Worm (Caenorhabditis elegans) whole organism, L2 larva: ENCODE data around the gene kel-10.

Experiments
- C34F6.9 ChIP-seq: fragments of 150-350 bp; optimal IDR thresholded peaks from 2 replicates; lab custom pipeline; 2014; ENCODE audit warnings: missing biosample characterization, missing genetic modification characterization
- F13H6.1 ChIP-seq: sonication (generic microtip); optimal IDR thresholded peaks from 2 replicates; lab custom pipeline; 2016; ENCODE audit warnings: missing genetic modification characterization, missing compliant biosample characterization
- R02D3.7 ChIP-seq: fragments of 150-350 bp; optimal IDR thresholded peaks from 2 replicates; lab custom pipeline; 2014; ENCODE audit warnings: missing biosample characterization, missing genetic modification characterization
- Y55F3AM.14 ChIP-seq: fragments of 200-800 bp; sonication (Bioruptor generic); optimal IDR thresholded peaks from 2 replicates; lab custom pipeline; 2018; ENCODE audit warnings: mild to moderate bottlenecking, missing genetic modification characterization, missing compliant biosample characterization
- ZK546.5 ChIP-seq: sonication (generic microtip); optimal IDR thresholded peaks from 2 replicates; lab custom pipeline; 2017; ENCODE audit warnings: missing biosample characterization, missing genetic modification characterization
- alr-1 ChIP-seq: fragments of 150-350 bp; optimal IDR thresholded peaks from 2 replicates; lab custom pipeline; 2014; ENCODE audit warnings: missing biosample characterization, missing genetic modification characterization
- aly-2 ChIP-seq: fragments of 150-350 bp; optimal IDR thresholded peaks from 2 replicates; lab custom pipeline; 2014; ENCODE audit warnings: missing biosample characterization, missing genetic modification characterization
- ama-1 ChIP-seq: fragments of 150-350 bp; optimal IDR thresholded peaks from 2 replicates; lab custom pipeline; 2018; ENCODE audit warnings: inconsistent platforms
- blmp-1 ChIP-seq: sonication (generic microtip); optimal IDR thresholded peaks from 2 replicates; lab custom pipeline; 2017; ENCODE audit warnings: missing genetic modification characterization, mild to moderate bottlenecking, missing compliant biosample characterization, antibody characterized with exemption, moderate library complexity; ENCODE audit not compliant: insufficient read depth
- ceh-16 ChIP-seq: fragments of 150-350 bp; optimal IDR thresholded peaks from 2 replicates; lab custom pipeline; 2014; ENCODE audit warnings: missing biosample characterization, missing genetic modification characterization
- ceh-82 ChIP-seq: fragments of 150-350 bp; optimal IDR thresholded peaks from 2 replicates; lab custom pipeline; 2014; ENCODE audit warnings: missing biosample characterization, missing genetic modification characterization
- crh-2 ChIP-seq: sonication (generic microtip); optimal IDR thresholded peaks from 2 replicates; lab custom pipeline; 2017; ENCODE audit warnings: missing biosample characterization, missing genetic modification characterization
- dmd-4 ChIP-seq: sonication (generic microtip); optimal IDR thresholded peaks from 2 replicates; lab custom pipeline; 2017; ENCODE audit warnings: missing biosample characterization, missing genetic modification characterization
- elt-1 ChIP-seq: fragments of 150-350 bp; optimal IDR thresholded peaks from 2 replicates; lab custom pipeline; 2014; ENCODE audit warnings: missing biosample characterization, missing genetic modification characterization
- elt-3 ChIP-seq: sonication (generic microtip); optimal IDR thresholded peaks from 2 replicates; lab custom pipeline; 2017; ENCODE audit warnings: missing biosample characterization, missing genetic modification characterization
- fos-1 ChIP-seq: fragments of 150-350 bp; optimal IDR thresholded peaks from 2 replicates; lab custom pipeline; 2014; ENCODE audit warnings: missing biosample characterization, missing genetic modification characterization
- gmeb-1 ChIP-seq: fragments of 150-350 bp; optimal IDR thresholded peaks from 2 replicates; lab custom pipeline; 2014; ENCODE audit warnings: missing biosample characterization, missing genetic modification characterization
- lin-11 ChIP-seq: fragments of 150-350 bp; sonication (generic microtip); optimal IDR thresholded peaks from 2 replicates; lab custom pipeline; 2014; ENCODE audit warnings: missing biosample characterization, missing genetic modification characterization, inconsistent platforms, mixed read lengths
- lin-13 ChIP-seq: fragments of 150-350 bp; optimal IDR thresholded peaks from 2 replicates; lab custom pipeline; 2014; ENCODE audit warnings: missing biosample characterization, missing genetic modification reagents, missing genetic modification characterization
- lin-39 ChIP-seq: fragments of 150-350 bp; optimal IDR thresholded peaks from 2 replicates; lab custom pipeline; 2014; ENCODE audit warnings: missing biosample characterization, missing genetic modification reagents, missing genetic modification characterization
- lsy-2 ChIP-seq, 2 experiments: fragments of 150-350 bp in 1 of 2; sonication (generic microtip) in 1 of 2; optimal IDR thresholded peaks; 2 replicates each; lab custom pipeline; 2014 to 2017; ENCODE audit warnings: missing biosample characterization in 2 of 2, missing genetic modification characterization in 2 of 2
- mab-5 ChIP-seq: fragments of 150-350 bp; optimal IDR thresholded peaks from 2 replicates; lab custom pipeline; 2014; ENCODE audit warnings: missing biosample characterization, missing genetic modification characterization
- mbf-1 ChIP-seq: sonication (generic microtip); optimal IDR thresholded peaks from 2 replicates; lab custom pipeline; 2017; ENCODE audit warnings: missing biosample characterization, missing genetic modification characterization
- mdl-1 ChIP-seq, 2 experiments: fragments of 150-350 bp in 1 of 2; sonication (generic microtip) in 1 of 2; optimal IDR thresholded peaks; 2 replicates each; lab custom pipeline; 2017; ENCODE audit warnings: missing biosample characterization in 2 of 2, missing genetic modification characterization in 2 of 2
- nhr-10 ChIP-seq: sonication (generic microtip); optimal IDR thresholded peaks from 2 replicates; lab custom pipeline; 2017; ENCODE audit warnings: missing biosample characterization, missing genetic modification characterization
- nhr-11 ChIP-seq: fragments of 150-350 bp; optimal IDR thresholded peaks from 2 replicates; lab custom pipeline; 2014; ENCODE audit warnings: missing biosample characterization, missing genetic modification characterization
- nhr-12 ChIP-seq: fragments of 150-350 bp; optimal IDR thresholded peaks from 2 replicates; lab custom pipeline; 2014; ENCODE audit warnings: missing biosample characterization, missing genetic modification characterization
- nhr-129 ChIP-seq: fragments of 150-350 bp; optimal IDR thresholded peaks from 2 replicates; lab custom pipeline; 2014; ENCODE audit warnings: missing biosample characterization, missing genetic modification characterization
- nhr-21 ChIP-seq: fragments of 150-350 bp; optimal IDR thresholded peaks from 2 replicates; lab custom pipeline; 2014; ENCODE audit warnings: missing biosample characterization, missing genetic modification characterization
- nhr-237 ChIP-seq: fragments of 150-350 bp; optimal IDR thresholded peaks from 2 replicates; lab custom pipeline; 2014; ENCODE audit warnings: missing biosample characterization, missing genetic modification characterization
- nhr-25 ChIP-seq: fragments of 150-350 bp; sonication (generic microtip); optimal IDR thresholded peaks from 3 replicates; lab custom pipeline; 2014; ENCODE audit warnings: missing biosample characterization, missing genetic modification characterization
- nhr-6 ChIP-seq: fragments of 150-350 bp; optimal IDR thresholded peaks from 2 replicates; lab custom pipeline; 2014; ENCODE audit warnings: missing biosample characterization, missing genetic modification characterization
- nhr-77 ChIP-seq: fragments of 150-350 bp; optimal IDR thresholded peaks from 2 replicates; lab custom pipeline; 2014; ENCODE audit warnings: missing biosample characterization, missing genetic modification characterization
- peb-1 ChIP-seq: fragments of 150-350 bp; optimal IDR thresholded peaks from 2 replicates; lab custom pipeline; 2014; ENCODE audit warnings: missing biosample characterization, missing genetic modification characterization
- sem-4 ChIP-seq: fragments of 150-350 bp; optimal IDR thresholded peaks from 2 replicates; lab custom pipeline; 2014; ENCODE audit warnings: missing biosample characterization, missing genetic modification reagents, missing genetic modification characterization
- skn-1 ChIP-seq: sonication (generic microtip); optimal IDR thresholded peaks from 2 replicates; lab custom pipeline; 2017; ENCODE audit warnings: missing biosample characterization, missing genetic modification characterization
- sma-3 ChIP-seq: sonication (generic microtip); optimal IDR thresholded peaks from 2 replicates; lab custom pipeline; 2016; ENCODE audit warnings: missing genetic modification reagents, missing genetic modification characterization, missing compliant biosample characterization
- sma-9 ChIP-seq, 2 experiments: fragments of 150-350 bp in 1 of 2; sonication (generic microtip) in 1 of 2; optimal IDR thresholded peaks; 2 replicates each; lab custom pipeline; 2014 to 2016; ENCODE audit warnings: missing genetic modification characterization in 2 of 2, mild to moderate bottlenecking in 1 of 2, missing biosample characterization in 1 of 2, missing compliant biosample characterization in 1 of 2, missing genetic modification reagents in 1 of 2, moderate library complexity in 1 of 2
- snpc-4 ChIP-seq: fragments of 150-350 bp; optimal IDR thresholded peaks from 2 replicates; lab custom pipeline; 2014; ENCODE audit warnings: missing biosample characterization, missing genetic modification characterization
- unc-39 ChIP-seq: fragments of 150-350 bp; optimal IDR thresholded peaks from 2 replicates; lab custom pipeline; 2014; ENCODE audit warnings: missing biosample characterization, missing genetic modification characterization
- unc-55 ChIP-seq: fragments of 150-350 bp; sonication (generic microtip); optimal IDR thresholded peaks from 3 replicates; lab custom pipeline; 2014; ENCODE audit warnings: missing biosample characterization, missing genetic modification reagents, missing genetic modification characterization
- unc-62 ChIP-seq: fragments of 150-350 bp; optimal IDR thresholded peaks from 2 replicates; lab custom pipeline; 2014; ENCODE audit warnings: missing biosample characterization, missing genetic modification reagents, missing genetic modification characterization
- zag-1 ChIP-seq: fragments of 150-350 bp; optimal IDR thresholded peaks from 2 replicates; lab custom pipeline; 2014; ENCODE audit warnings: missing biosample characterization, missing genetic modification characterization
- ztf-11 ChIP-seq: sonication (generic microtip); optimal IDR thresholded peaks from 2 replicates; lab custom pipeline; 2017; ENCODE audit warnings: missing biosample characterization, missing genetic modification characterization
- ztf-4 ChIP-seq: fragments of 150-350 bp; optimal IDR thresholded peaks from 2 replicates; lab custom pipeline; 2014; ENCODE audit warnings: missing biosample characterization, missing genetic modification characterization

The kel-10 gene

ce11 chrIII:10076042-10076441, 25.2 kb downstream of the kel-10 start:
- TF ChIP-seq nhr-21 (tag; lab: Kevin White, UChicago) (no peak), unc-39 (tag; lab: Kevin White, UChicago) (no peak), aly-2 (no peak), ceh-82 (tag; lab: Kevin White, UChicago) (no peak), alr-1 (tag; lab: Kevin White, UChicago) (no peak), ZK546.5 (tag; lab: Kevin White, UChicago) (no peak), dmd-4 (tag; lab: Kevin White, UChicago) (no peak), nhr-12 (tag; lab: Kevin White, UChicago) (no peak), snpc-4 (no peak), mdl-1 (tag; optimal IDR thresholded peaks at IDR 0.05; lab: Kevin White, UChicago) (no peak), ceh-16 (tag; lab: Kevin White, UChicago) (no peak), nhr-10 (tag; lab: Kevin White, UChicago) (no peak), skn-1 (tag; lab: Kevin White, UChicago) (no peak), sma-9 (GFP tag; optimal IDR thresholded peaks at IDR 0.05; lab: Kevin White, UChicago) (no peak), sma-9 (tag; optimal IDR thresholded peaks at IDR 0.05; lab: Kevin White, UChicago) (no peak), nhr-11 (tag; lab: Kevin White, UChicago) (no peak), F13H6.1 (tag; lab: Kevin White, UChicago) (no peak), nhr-25 (tag; lab: Kevin White, UChicago) (no peak), crh-2 (tag; lab: Kevin White, UChicago) (no peak), blmp-1 (tag; lab: Kevin White, UChicago) (no peak)

- TF ChIP-seq nhr-25 (tag; lab: Kevin White, UChicago) (no peak), R02D3.7 (no peak), fos-1 (tag; lab: Kevin White, UChicago) (no peak), nhr-10 (tag; lab: Kevin White, UChicago) (no peak), ztf-11 (tag; lab: Kevin White, UChicago) (no peak), Y55F3AM.14 (GFP tag; lab: Kevin White, UChicago) (no peak), sem-4 (tag; lab: Kevin White, UChicago) (no peak), lin-11 (tag; lab: Kevin White, UChicago) (no peak), crh-2 (tag; lab: Kevin White, UChicago) (no peak), sma-9 (GFP tag; optimal IDR thresholded peaks at IDR 0.05; lab: Kevin White, UChicago) (no peak), sma-9 (tag; optimal IDR thresholded peaks at IDR 0.05; lab: Kevin White, UChicago) (no peak), peb-1 (tag; lab: Kevin White, UChicago) (no peak), nhr-6 (tag; lab: Kevin White, UChicago) (no peak), mab-5 (tag; lab: Kevin White, UChicago) (no peak), lin-39 (tag; lab: Kevin White, UChicago) (no peak), ama-1 (lab: Kevin White, UChicago) (no peak), unc-39 (tag; lab: Kevin White, UChicago) (no peak)
Measured at ce11 chrIII:10069278-10069677, 32.0 kb downstream of the kel-10 start, which contains the start of gene T16G12.6. Gene T16G12.6, plus strand, starts transcription at chrIII:10069578.

- TF ChIP-seq nhr-12 (tag; lab: Kevin White, UChicago): no peak
- no peak for TF ChIP-seq nhr-129 (tag; lab: Kevin White, UChicago)
- peak; percentile 51 for TF ChIP-seq gmeb-1
- no peak for TF ChIP-seq mbf-1
- TF ChIP-seq alr-1 (tag; lab: Kevin White, UChicago): no peak
- no peak for TF ChIP-seq nhr-237 (tag; lab: Kevin White, UChicago)
- no peak for TF ChIP-seq snpc-4
- TF ChIP-seq dmd-4 (tag; lab: Kevin White, UChicago): no peak
- TF ChIP-seq F13H6.1 (tag; lab: Kevin White, UChicago): peak; percentile 58
- TF ChIP-seq nhr-21 (tag; lab: Kevin White, UChicago): no peak
- no peak for TF ChIP-seq Y55F3AM.14 (GFP tag; lab: Kevin White, UChicago)
- TF ChIP-seq nhr-10 (tag; lab: Kevin White, UChicago): no peak
- TF ChIP-seq ama-1 (lab: Kevin White, UChicago): no peak
- peak; percentile 73 for TF ChIP-seq C34F6.9 (tag; lab: Kevin White, UChicago)
- TF ChIP-seq sma-3: peak; percentile 63
- peak; percentile 54 for TF ChIP-seq unc-55
- no peak for TF ChIP-seq peb-1 (tag; lab: Kevin White, UChicago)
- no peak for TF ChIP-seq ztf-11 (tag; lab: Kevin White, UChicago)
- TF ChIP-seq nhr-11 (tag; lab: Kevin White, UChicago): no peak
- no peak for TF ChIP-seq elt-1
- TF ChIP-seq sma-9 (GFP tag; optimal IDR thresholded peaks at IDR 0.05; lab: Kevin White, UChicago): peak; percentile 68
- no peak for TF ChIP-seq sma-9 (tag; optimal IDR thresholded peaks at IDR 0.05; lab: Kevin White, UChicago)
- TF ChIP-seq ZK546.5 (tag; lab: Kevin White, UChicago): no peak
- TF ChIP-seq unc-39 (tag; lab: Kevin White, UChicago): no peak
- TF ChIP-seq crh-2 (tag; lab: Kevin White, UChicago): peak; percentile 4
- TF ChIP-seq unc-62 (GFP tag; lab: Kevin White, UChicago): no peak
- TF ChIP-seq lin-11 (tag; lab: Kevin White, UChicago): no peak
- TF ChIP-seq nhr-77 (tag; lab: Kevin White, UChicago): no peak
- no peak for TF ChIP-seq aly-2
- TF ChIP-seq ceh-82 (tag; lab: Kevin White, UChicago): no peak
- no peak for TF ChIP-seq ztf-4 (tag; lab: Kevin White, UChicago)
- peak; percentile 21 for TF ChIP-seq fos-1 (tag; lab: Kevin White, UChicago)
- no peak for TF ChIP-seq elt-3 (tag; lab: Kevin White, UChicago)
- no peak for TF ChIP-seq mab-5 (tag; lab: Kevin White, UChicago)
- peak in 1 of 2 experiments; percentile 47 for TF ChIP-seq lsy-2 (tag; optimal IDR thresholded peaks at IDR 0.05; lab: Kevin White, UChicago)
- TF ChIP-seq zag-1 (tag; lab: Kevin White, UChicago): no peak
- no peak for TF ChIP-seq lin-13 (GFP tag; lab: Kevin White, UChicago)
- no peak for TF ChIP-seq skn-1 (tag; lab: Kevin White, UChicago)
Measured at ce11 chrIII:10064140-10064539, 37.1 kb downstream of the kel-10 start, which contains the start of gene ekl-6. Gene ekl-6, plus strand, starts transcription at chrIII:10064404.
